Worm (Caenorhabditis elegans): ENCODE measurements around the gene srx-136.

Gene srx-136

ce11 chrV:13907557-13908104, 50.4 kb downstream of the srx-136 start (continued):
- 0 out of 2 replicates have a peak, but pooled peaks have one; percentile 6 for TF ChIP-seq ztf-25 (GFP tag; IDR thresholded peaks at IDR 0.05)
- no peak; the same call in 1 of the 2 replicates for TF ChIP-seq Y53F4B.3 (GFP tag; IDR thresholded peaks at IDR 0.05)
- TF ChIP-seq sea-2 (GFP tag; IDR thresholded peaks at IDR 0.05), result peak; percentile 22; the same call in 1 of the 2 replicates
- no peak for TF ChIP-seq fkh-3 (tag; optimal IDR thresholded peaks at IDR 0.05)
- TF ChIP-seq hlh-26 (GFP tag; conservative IDR thresholded peaks at IDR 0.05), result no peak
- TF ChIP-seq lsy-27 (tag; optimal IDR thresholded peaks at IDR 0.05; ENCODE audit: borderline replicate concordance, insufficient read depth), result no peak
- peak; percentile 61; the same call in 1 of the 2 replicates for TF ChIP-seq pbrm-1 (GFP tag; IDR thresholded peaks at IDR 0.05)
- TF ChIP-seq T07F8.4 (tag; optimal IDR thresholded peaks at IDR 0.05), result no peak
- no peak; the same call in 1 of the 2 replicates for TF ChIP-seq D2030.7 (GFP tag; IDR thresholded peaks at IDR 0.05)
- 0 out of 2 replicates have a peak, but pooled peaks have one; percentile 34 for TF ChIP-seq C17E4.6 (GFP tag; IDR thresholded peaks at IDR 0.05)
- TF ChIP-seq egrh-3 (GFP tag; IDR thresholded peaks at IDR 0.05), result no peak
- TF ChIP-seq F57C9.4 (tag; optimal IDR thresholded peaks at IDR 0.05), result peak; percentile 78
- peak; percentile 4 to 34 for TF ChIP-seq let-607 (tag; optimal IDR thresholded peaks at IDR 0.05)
- no peak for TF ChIP-seq efl-1 (GFP tag; optimal IDR thresholded peaks at IDR 0.05)
- peak; percentile 84 for TF ChIP-seq K11D2.4 (GFP tag; IDR thresholded peaks at IDR 0.05)
- TF ChIP-seq somi-1 (GFP tag; optimal IDR thresholded peaks at IDR 0.05), result peak; percentile 88
- TF ChIP-seq sptf-2 (GFP tag; optimal IDR thresholded peaks at IDR 0.05), result no peak
- no peak for TF ChIP-seq F55B11.4 (tag; optimal IDR thresholded peaks at IDR 0.05; ENCODE audit: borderline replicate concordance, insufficient read depth)
- 0 out of 2 replicates have a peak, but pooled peaks have one; percentile 69 for TF ChIP-seq lag-1 (GFP tag; IDR thresholded peaks at IDR 0.05)
- no peak for TF ChIP-seq ceh-58 (GFP tag; IDR thresholded peaks at IDR 0.05)
- TF ChIP-seq ceh-27 (GFP tag; optimal IDR thresholded peaks at IDR 0.05), result peak; percentile 41
- no peak for TF ChIP-seq madf-8 (GFP tag; conservative IDR thresholded peaks at IDR 0.05)
- peak; percentile 93; the same call in 1 of the 2 replicates for TF ChIP-seq F37B4.10 (GFP tag; IDR thresholded peaks at IDR 0.05)
- TF ChIP-seq F10E7.11 (tag; optimal IDR thresholded peaks at IDR 0.05), result peak; percentile 65
- peak; percentile 71 for TF ChIP-seq attf-6 (GFP tag; IDR thresholded peaks at IDR 0.05)
- TF ChIP-seq F22D6.2 (tag; optimal IDR thresholded peaks at IDR 0.05), result peak; percentile 56
- TF ChIP-seq chd-7 (tag; optimal IDR thresholded peaks at IDR 0.05), result peak; percentile 92
- no peak for TF ChIP-seq mes-4 (tag; optimal IDR thresholded peaks at IDR 0.05)
- peak; percentile 73 for TF ChIP-seq lir-1 (GFP tag; conservative IDR thresholded peaks at IDR 0.05)
- TF ChIP-seq ceh-100 (GFP tag; IDR thresholded peaks at IDR 0.05), result peak; percentile 54; the same call in 1 of the 2 replicates
- peak in 1 of 3 experiments; percentile 55 for TF ChIP-seq lin-35 (GFP tag; optimal IDR thresholded peaks at IDR 0.05)
- TF ChIP-seq nfya-1 (tag; optimal IDR thresholded peaks at IDR 0.05; ENCODE audit: borderline replicate concordance, insufficient read depth), result no peak
- TF ChIP-seq zfh-2 (GFP tag; conservative IDR thresholded peaks at IDR 0.05), result no peak
- TF ChIP-seq tbp1 (GFP tag; optimal IDR thresholded peaks at IDR 0.05), result peak; percentile 71
- no peak for TF ChIP-seq snpc-4 (GFP tag; optimal IDR thresholded peaks at IDR 0.05)
- TF ChIP-seq snpc-4 (tag; optimal IDR thresholded peaks at IDR 0.05), result peak in 1 of 4 experiments; percentile 34
- no peak for TF ChIP-seq bed-2 (GFP tag; IDR thresholded peaks at IDR 0.05)
- TF ChIP-seq ztf-28 (GFP tag; IDR thresholded peaks at IDR 0.05), result 0 out of 2 replicates have a peak, but pooled peaks have one; percentile 75
- peak; percentile 64; the same call in 1 of the 2 replicates for TF ChIP-seq Y79H2A.3 (GFP tag; conservative IDR thresholded peaks at IDR 0.05)
- TF ChIP-seq F52B5.7 (tag; optimal IDR thresholded peaks at IDR 0.05), result peak; percentile 92
- TF ChIP-seq lin-54 (GFP tag; optimal IDR thresholded peaks at IDR 0.05), result peak; percentile 63
- no peak for TF ChIP-seq snpc-3.4 (tag; optimal IDR thresholded peaks at IDR 0.05)
- no peak for TF ChIP-seq akir-1 (GFP tag; optimal IDR thresholded peaks at IDR 0.05)
- TF ChIP-seq B0261.1 (tag; optimal IDR thresholded peaks at IDR 0.05), result no peak
- no peak for TF ChIP-seq nhr-179 (tag; optimal IDR thresholded peaks at IDR 0.05)
- TF ChIP-seq nhr-120 (GFP tag; IDR thresholded peaks at IDR 0.05), result no peak
- peak; percentile 56 for TF ChIP-seq hmg-1.2 (GFP tag; IDR thresholded peaks at IDR 0.05)
